Worm (Caenorhabditis elegans) whole organism, L1 larva: ENCODE data around the gene zig-12.

Experiments used
- C04F5.9 ChIP-seq: sonication (generic microtip); optimal IDR thresholded peaks from 2 replicates; lab custom pipeline; 2016; ENCODE audit warnings: missing genetic modification characterization, missing compliant biosample characterization
- C16A3.4 ChIP-seq: fragments of 150-350 bp; optimal IDR thresholded peaks from 2 replicates; lab custom pipeline; 2014; ENCODE audit warnings: missing biosample characterization, missing genetic modification characterization
- C34B4.2 ChIP-seq: sonication (generic microtip); optimal IDR thresholded peaks from 2 replicates; lab custom pipeline; 2017; ENCODE audit warnings: mild to moderate bottlenecking, missing genetic modification characterization, missing compliant biosample characterization
- F16B12.6 ChIP-seq: fragments of 150-350 bp; optimal IDR thresholded peaks from 2 replicates; lab custom pipeline; 2014; ENCODE audit warnings: missing biosample characterization, missing genetic modification characterization
- alr-1 ChIP-seq: fragments of 200-800 bp; sonication (Bioruptor generic); optimal IDR thresholded peaks from 2 replicates; lab custom pipeline; 2018; ENCODE audit warnings: borderline replicate concordance, mild to moderate bottlenecking, missing genetic modification characterization, missing compliant biosample characterization
- blmp-1 ChIP-seq: fragments of 150-350 bp; optimal IDR thresholded peaks from 2 replicates; lab custom pipeline; 2014; ENCODE audit warnings: missing biosample characterization, missing genetic modification characterization
- ceh-8 ChIP-seq: fragments of 200-800 bp; sonication (Bioruptor generic); optimal IDR thresholded peaks from 2 replicates; lab custom pipeline; 2018; ENCODE audit warnings: mild to moderate bottlenecking, missing genetic modification characterization, moderate library complexity, missing compliant biosample characterization
- ceh-90 ChIP-seq: sonication (generic microtip); optimal IDR thresholded peaks from 2 replicates; lab custom pipeline; 2016; ENCODE audit warnings: missing genetic modification characterization, missing compliant biosample characterization
- dpl-1 ChIP-seq, 3 experiments: fragments of 150-350 bp in 2 of 3; sonication (generic microtip) in 1 of 3; optimal IDR thresholded peaks; 2 replicates each; lab custom pipeline; 2014 to 2017; ENCODE audit warnings: missing biosample characterization in 3 of 3, missing genetic modification characterization in 3 of 3, missing genetic modification reagents in 3 of 3
- dsc-1 ChIP-seq: sonication (generic microtip); optimal IDR thresholded peaks from 2 replicates; lab custom pipeline; 2016; ENCODE audit warnings: mild to moderate bottlenecking, missing genetic modification characterization, missing compliant biosample characterization
- efl-1 ChIP-seq, 4 experiments: fragments of 150-350 bp; optimal IDR thresholded peaks in 3 of 4; peaks in 1 of 4; 1 replicate in 1 of 4; 2 replicates in 3 of 4; lab custom pipeline; 2014; ENCODE audit warnings: missing biosample characterization in 2 of 4, missing genetic modification characterization in 2 of 4, missing genetic modification reagents in 2 of 4
- efl-3 ChIP-seq: fragments of 200-800 bp; sonication (Bioruptor generic); optimal IDR thresholded peaks from 2 replicates; lab custom pipeline; 2018; ENCODE audit warnings: mild to moderate bottlenecking, missing genetic modification characterization, missing compliant biosample characterization
- egl-13 ChIP-seq: sonication (generic microtip); optimal IDR thresholded peaks from 2 replicates; lab custom pipeline; 2016; ENCODE audit warnings: missing genotype, missing genetic modification reagents, missing genetic modification characterization, missing compliant biosample characterization
- elt-2 ChIP-seq: sonication (generic microtip); optimal IDR thresholded peaks from 2 replicates; lab custom pipeline; 2016; ENCODE audit warnings: missing genetic modification characterization, mild to moderate bottlenecking, inconsistent platforms, missing compliant biosample characterization, missing genetic modification reagents
- elt-3 ChIP-seq, 6 experiments: fragments of 150-350 bp in 1 of 6; sonication (generic microtip); optimal IDR thresholded peaks; 2 replicates each; lab custom pipeline; 2017 to 2018; ENCODE audit warnings: missing biosample characterization in 6 of 6, missing genetic modification characterization in 6 of 6, inconsistent platforms in 1 of 6
- fkh-10 ChIP-seq: sonication (generic microtip); optimal IDR thresholded peaks from 2 replicates; lab custom pipeline; 2017; ENCODE audit warnings: missing biosample characterization, missing genetic modification reagents, missing genetic modification characterization
- fkh-8 ChIP-seq: sonication (generic microtip); optimal IDR thresholded peaks from 2 replicates; lab custom pipeline; 2016; ENCODE audit warnings: mild to moderate bottlenecking, missing genetic modification characterization, missing compliant biosample characterization
- fos-1 ChIP-seq: fragments of 150-350 bp; optimal IDR thresholded peaks from 2 replicates; lab custom pipeline; 2014; ENCODE audit warnings: missing biosample characterization, missing genetic modification characterization
- grh-1 ChIP-seq: fragments of 200-800 bp; sonication (Bioruptor generic); IDR thresholded peaks from 2 replicates; pipeline ENCODE4 v1.3.6; 2022; ENCODE audit warnings: missing genetic modification reagents, missing genetic modification characterization, missing compliant biosample characterization
- hlh-17 ChIP-seq: fragments of 200-800 bp; sonication (Bioruptor generic); optimal IDR thresholded peaks from 2 replicates; lab custom pipeline; 2018; ENCODE audit warnings: missing genetic modification characterization, mild to moderate bottlenecking, missing compliant biosample characterization, moderate library complexity, borderline replicate concordance
- irx-1 ChIP-seq: sonication (generic microtip); optimal IDR thresholded peaks from 2 replicates; lab custom pipeline; 2016; ENCODE audit warnings: missing genetic modification characterization, missing compliant biosample characterization
- jun-1 ChIP-seq: fragments of 150-350 bp; optimal IDR thresholded peaks from 2 replicates; lab custom pipeline; 2014; ENCODE audit warnings: missing biosample characterization, missing genetic modification reagents, missing genetic modification characterization
- lin-13 ChIP-seq: fragments of 150-350 bp; optimal IDR thresholded peaks from 2 replicates; lab custom pipeline; 2014; ENCODE audit warnings: missing biosample characterization, missing genetic modification reagents, missing genetic modification characterization
- lin-14 ChIP-seq: fragments of 200-800 bp; sonication (Bioruptor generic); optimal IDR thresholded peaks from 2 replicates; lab custom pipeline; 2018; ENCODE audit warnings: mild to moderate bottlenecking, missing genetic modification characterization, moderate library complexity, missing compliant biosample characterization
- lin-15B ChIP-seq: fragments of 150-350 bp; sonication (generic microtip); optimal IDR thresholded peaks from 3 replicates; lab custom pipeline; 2014; ENCODE audit warnings: missing biosample characterization, missing genetic modification characterization
- lin-35 ChIP-seq, 2 experiments: fragments of 150-350 bp; optimal IDR thresholded peaks; 2 replicates each; lab custom pipeline; 2014; ENCODE audit warnings: missing biosample characterization in 2 of 2, missing genetic modification characterization in 2 of 2, missing genetic modification reagents in 2 of 2
- mab-9 ChIP-seq: fragments of 200-800 bp; sonication (Bioruptor generic); IDR thresholded peaks from 2 replicates; pipeline ENCODE4 v1.3.6; 2022; ENCODE audit warnings: missing genetic modification reagents, missing genetic modification characterization, missing compliant biosample characterization
- mdl-1 ChIP-seq, 2 experiments: fragments of 150-350 bp; optimal IDR thresholded peaks; 2 replicates each; lab custom pipeline; 2014 to 2017; ENCODE audit warnings: missing biosample characterization in 2 of 2, missing genetic modification characterization in 2 of 2, inconsistent platforms in 1 of 2
- nhr-20 ChIP-seq: sonication (generic microtip); optimal IDR thresholded peaks from 2 replicates; lab custom pipeline; 2016; ENCODE audit warnings: mild to moderate bottlenecking, missing genetic modification characterization, missing compliant biosample characterization
- nhr-47 ChIP-seq: sonication (generic microtip); optimal IDR thresholded peaks from 2 replicates; lab custom pipeline; 2016; ENCODE audit warnings: mild to moderate bottlenecking, missing genetic modification characterization, moderate library complexity, missing compliant biosample characterization
- nhr-76 ChIP-seq: sonication (generic microtip); optimal IDR thresholded peaks from 2 replicates; lab custom pipeline; 2017; ENCODE audit warnings: missing biosample characterization, missing genetic modification characterization
- nhr-84 ChIP-seq: sonication (generic microtip); optimal IDR thresholded peaks from 2 replicates; lab custom pipeline; 2017; ENCODE audit warnings: missing biosample characterization, missing genetic modification characterization
- nhr-85 ChIP-seq: sonication (generic microtip); peaks from one replicate; lab custom pipeline; 2016; ENCODE audit warnings: missing genetic modification characterization, inconsistent platforms, missing compliant biosample characterization
- nhr-90 ChIP-seq: sonication (generic microtip); optimal IDR thresholded peaks from 2 replicates; lab custom pipeline; 2016; ENCODE audit warnings: mild to moderate bottlenecking, missing genetic modification characterization, missing compliant biosample characterization; ENCODE audit not compliant: poor library complexity
- pax-3 ChIP-seq: fragments of 200-800 bp; sonication (Bioruptor generic); optimal IDR thresholded peaks from 2 replicates; lab custom pipeline; 2018; ENCODE audit warnings: mild to moderate bottlenecking, missing genetic modification characterization, moderate library complexity, missing compliant biosample characterization
- rnt-1 ChIP-seq: sonication (generic microtip); optimal IDR thresholded peaks from 2 replicates; lab custom pipeline; 2016; ENCODE audit warnings: mild to moderate bottlenecking, missing genetic modification characterization, moderate library complexity, missing compliant biosample characterization
- snpc-4 ChIP-seq: fragments of 150-350 bp; optimal IDR thresholded peaks from 2 replicates; lab custom pipeline; 2014; ENCODE audit warnings: missing biosample characterization, missing genetic modification characterization
- snu-23 ChIP-seq: sonication (generic microtip); optimal IDR thresholded peaks from 2 replicates; lab custom pipeline; 2016; ENCODE audit warnings: missing genetic modification characterization, missing compliant biosample characterization
- sox-4 ChIP-seq: sonication (generic microtip); optimal IDR thresholded peaks from 2 replicates; lab custom pipeline; 2016; ENCODE audit warnings: missing genetic modification characterization, missing compliant biosample characterization
- sptf-1 ChIP-seq: fragments of 150-350 bp; optimal IDR thresholded peaks from 2 replicates; lab custom pipeline; 2014; ENCODE audit warnings: missing biosample characterization, missing genetic modification characterization
- sup-37 ChIP-seq: fragments of 200-800 bp; sonication (Bioruptor generic); optimal IDR thresholded peaks from 2 replicates; lab custom pipeline; 2018; ENCODE audit warnings: mild to moderate bottlenecking, missing genetic modification characterization, missing compliant biosample characterization
- swsn-7 ChIP-seq: sonication (generic microtip); optimal IDR thresholded peaks from 2 replicates; lab custom pipeline; 2016; ENCODE audit warnings: missing genetic modification characterization, missing compliant biosample characterization
- tlp-1 ChIP-seq: fragments of 150-350 bp; optimal IDR thresholded peaks from 2 replicates; lab custom pipeline; 2014; ENCODE audit warnings: missing biosample characterization, missing genetic modification characterization
- unc-130 ChIP-seq: fragments of 150-350 bp; optimal IDR thresholded peaks from 2 replicates; lab custom pipeline; 2017; ENCODE audit warnings: missing biosample characterization, missing genetic modification characterization, inconsistent platforms
- unc-30 ChIP-seq: sonication (generic microtip); optimal IDR thresholded peaks from 2 replicates; lab custom pipeline; 2017; ENCODE audit warnings: missing biosample characterization, missing genetic modification characterization
- unc-62 ChIP-seq: fragments of 150-350 bp; optimal IDR thresholded peaks from 2 replicates; lab custom pipeline; 2014; ENCODE audit warnings: missing biosample characterization, missing genetic modification reagents, missing genetic modification characterization
- unc-98 ChIP-seq: fragments of 200-800 bp; sonication (Bioruptor generic); IDR thresholded peaks from 2 replicates; pipeline ENCODE4 v1.3.6; 2022; ENCODE audit warnings: missing genetic modification characterization, missing compliant biosample characterization
- xbp-1 ChIP-seq: sonication (generic microtip); optimal IDR thresholded peaks from 2 replicates; lab custom pipeline; 2016; ENCODE audit warnings: missing genetic modification characterization, missing compliant biosample characterization
- zag-1 ChIP-seq: fragments of 150-350 bp; optimal IDR thresholded peaks from 2 replicates; lab custom pipeline; 2014; ENCODE audit warnings: missing biosample characterization, missing genetic modification characterization
- zip-4 ChIP-seq: fragments of 200-800 bp; sonication (Bioruptor generic); optimal IDR thresholded peaks from 2 replicates; lab custom pipeline; 2018; ENCODE audit warnings: mild to moderate bottlenecking, missing genetic modification characterization, moderate library complexity, missing compliant biosample characterization
- ztf-4 ChIP-seq: fragments of 150-350 bp; optimal IDR thresholded peaks from 2 replicates; lab custom pipeline; 2014; ENCODE audit warnings: missing biosample characterization, missing genetic modification characterization

The zig-12 gene

ce11 chrX:8806070-8806799 lies 42.5 kb downstream of the zig-12 start, which contains the start of gene R04E5.8 (continued):
- peak in 1 of 2 experiments; percentile 30 for TF ChIP-seq efl-1 (optimal IDR thresholded peaks at IDR 0.05; lab: Kevin White, UChicago)
- TF ChIP-seq efl-1 (GFP tag; optimal IDR thresholded peaks at IDR 0.05 in 1 of 2; lab: Kevin White, UChicago), result no peak
- TF ChIP-seq sptf-1 (tag; lab: Kevin White, UChicago), result no peak
- TF ChIP-seq pax-3 (tag; lab: Kevin White, UChicago), result peak; percentile 67
- TF ChIP-seq unc-30 (tag; lab: Kevin White, UChicago), result no peak
- TF ChIP-seq dsc-1 (tag; lab: Kevin White, UChicago), result peak; percentile 21
- no peak for TF ChIP-seq dpl-1 (GFP tag; optimal IDR thresholded peaks at IDR 0.05; lab: Kevin White, UChicago)
- no peak for TF ChIP-seq elt-3 (tag; optimal IDR thresholded peaks at IDR 0.05; lab: Kevin White, UChicago)
- TF ChIP-seq tlp-1 (tag; lab: Kevin White, UChicago), result no peak
- TF ChIP-seq hlh-17 (GFP tag; lab: Kevin White, UChicago), result no peak
- no peak for TF ChIP-seq blmp-1 (tag; lab: Kevin White, UChicago)
- no peak for TF ChIP-seq mab-9 (GFP tag; lab: Robert Waterston, UW)
- no peak for TF ChIP-seq ceh-8
- no peak for TF ChIP-seq elt-2 (tag; lab: Kevin White, UChicago)
- no peak for TF ChIP-seq C34B4.2 (tag; lab: Kevin White, UChicago)
- TF ChIP-seq lin-14 (GFP tag; lab: Kevin White, UChicago), result peak; percentile 91
- TF ChIP-seq zip-4, result no peak
- peak; percentile 20 for TF ChIP-seq sox-4 (tag; lab: Kevin White, UChicago)
- no peak for TF ChIP-seq nhr-85 (tag; lab: Kevin White, UChicago)
- no peak for TF ChIP-seq alr-1 (tag; lab: Kevin White, UChicago)
- no peak for TF ChIP-seq lin-15B (tag; lab: Kevin White, UChicago)
- peak; percentile 20 for TF ChIP-seq snu-23 (GFP tag; lab: Kevin White, UChicago)
- TF ChIP-seq lin-35 (GFP tag; optimal IDR thresholded peaks at IDR 0.05; lab: Kevin White, UChicago), result no peak
- no peak for TF ChIP-seq F16B12.6 (tag; lab: Kevin White, UChicago)
- no peak for TF ChIP-seq fos-1 (tag; lab: Kevin White, UChicago)
- no peak for TF ChIP-seq zag-1
- TF ChIP-seq sup-37, result no peak
- TF ChIP-seq nhr-20 (tag; lab: Kevin White, UChicago), result peak; percentile 21
- peak; percentile 45 for TF ChIP-seq swsn-7 (tag; lab: Kevin White, UChicago)
- no peak for TF ChIP-seq nhr-90 (tag; lab: Kevin White, UChicago)
- no peak for TF ChIP-seq lin-13 (GFP tag; lab: Kevin White, UChicago)
- peak; percentile 0 for TF ChIP-seq xbp-1 (tag; lab: Kevin White, UChicago)
- TF ChIP-seq nhr-84 (tag; lab: Kevin White, UChicago), result no peak
- TF ChIP-seq unc-130, result no peak
- no peak for TF ChIP-seq unc-62
- no peak for TF ChIP-seq grh-1 (GFP tag; lab: Robert Waterston, UW)
- TF ChIP-seq efl-3 (GFP tag; lab: Kevin White, UChicago), result no peak
- TF ChIP-seq fkh-8 (tag; lab: Kevin White, UChicago), result peak; percentile 91
- no peak for TF ChIP-seq ceh-90 (tag; lab: Kevin White, UChicago)
- TF ChIP-seq mdl-1 (tag; optimal IDR thresholded peaks at IDR 0.05; lab: Kevin White, UChicago), result peak in 1 of 2 experiments; percentile 25
- TF ChIP-seq C16A3.4 (tag; lab: Kevin White, UChicago), result no peak
- TF ChIP-seq C04F5.9, result no peak
- TF ChIP-seq snpc-4 (tag; lab: Kevin White, UChicago), result peak; percentile 31
- TF ChIP-seq fkh-10, result peak; percentile 52
- TF ChIP-seq rnt-1 (tag; lab: Kevin White, UChicago), result no peak
- peak; percentile 57 for TF ChIP-seq egl-13 (tag; lab: Kevin White, UChicago)
- no peak for TF ChIP-seq unc-98 (GFP tag; lab: Robert Waterston, UW)
- peak; percentile 31 for TF ChIP-seq jun-1 (tag; lab: Kevin White, UChicago)
- TF ChIP-seq irx-1 (tag; lab: Kevin White, UChicago), result no peak
- TF ChIP-seq ztf-4 (tag; lab: Kevin White, UChicago), result no peak
- TF ChIP-seq nhr-47 (tag; lab: Kevin White, UChicago), result peak; percentile 72
- TF ChIP-seq nhr-76, result no peak
